Worm (Caenorhabditis elegans): ENCODE results near the gene F55A4.7.

DNA sequence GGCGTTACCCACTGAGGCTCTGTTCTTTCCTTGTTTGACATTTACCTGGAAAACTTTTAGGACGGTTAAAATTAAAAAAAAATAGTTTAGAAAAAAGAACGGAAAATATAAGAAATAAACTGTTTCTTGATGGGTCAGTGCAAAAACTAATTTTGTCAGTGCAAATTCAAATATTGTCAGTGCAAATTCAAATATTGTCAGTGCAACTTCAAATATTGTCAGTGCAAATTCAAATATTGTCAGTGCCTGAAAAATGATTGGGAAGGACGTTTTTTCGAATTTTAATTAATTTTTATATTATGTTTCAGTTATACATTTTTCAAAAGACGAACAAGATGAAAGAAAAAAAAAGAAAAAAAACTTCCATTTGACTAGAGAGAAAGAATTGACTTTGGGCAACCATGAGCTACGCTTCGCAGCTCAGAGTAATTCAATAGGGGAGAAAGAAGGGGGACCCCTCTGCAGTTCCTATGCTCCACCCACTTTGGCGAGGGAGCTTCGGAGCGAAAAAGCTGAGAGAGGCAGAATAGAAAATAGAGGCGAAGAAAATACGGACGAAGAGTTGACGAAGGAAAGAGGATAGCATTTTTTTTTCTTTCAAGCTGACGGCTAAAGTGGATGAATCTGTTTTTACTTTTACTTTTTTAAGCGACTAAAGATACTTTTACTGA lies 24.3 kb upstream of the F55A4.7 start, which contains the start of gene unc-1:
- TF ChIP-seq F55B11.4 (tag; optimal IDR thresholded peaks at IDR 0.05; ENCODE audit: borderline replicate concordance, insufficient read depth) (no peak), snpc-4 (GFP tag; optimal IDR thresholded peaks at IDR 0.05) (no peak), snpc-4 (tag; optimal IDR thresholded peaks at IDR 0.05) (no peak), efl-1 (GFP tag; optimal IDR thresholded peaks at IDR 0.05) (no peak), ceh-91 (GFP tag; IDR thresholded peaks at IDR 0.05) (no peak), lir-1 (GFP tag; conservative IDR thresholded peaks at IDR 0.05) (no peak), zim-3 (tag; optimal IDR thresholded peaks at IDR 0.05) (no peak), zfh-2 (GFP tag; conservative IDR thresholded peaks at IDR 0.05) (peak; percentile 46; the same call in 1 of the 2 replicates), lag-1 (GFP tag; IDR thresholded peaks at IDR 0.05) (no peak), let-526 (GFP tag; IDR thresholded peaks at IDR 0.05) (no peak), ZK185.1 (tag; optimal IDR thresholded peaks at IDR 0.05; ENCODE audit: poor library complexity, severe bottlenecking) (no peak), lsl-1 (GFP tag; optimal IDR thresholded peaks at IDR 0.05) (no peak), Y67H2A.10 (GFP tag; conservative IDR thresholded peaks at IDR 0.05) (no peak), madf-3 (GFP tag; IDR thresholded peaks at IDR 0.05) (no peak), repo-1 (tag; optimal IDR thresholded peaks at IDR 0.05) (no peak)

All from whole organism, young adult.